Worm (Caenorhabditis elegans): Measurements from ENCODE around the gene srx-111.

Gene srx-111

DNA sequence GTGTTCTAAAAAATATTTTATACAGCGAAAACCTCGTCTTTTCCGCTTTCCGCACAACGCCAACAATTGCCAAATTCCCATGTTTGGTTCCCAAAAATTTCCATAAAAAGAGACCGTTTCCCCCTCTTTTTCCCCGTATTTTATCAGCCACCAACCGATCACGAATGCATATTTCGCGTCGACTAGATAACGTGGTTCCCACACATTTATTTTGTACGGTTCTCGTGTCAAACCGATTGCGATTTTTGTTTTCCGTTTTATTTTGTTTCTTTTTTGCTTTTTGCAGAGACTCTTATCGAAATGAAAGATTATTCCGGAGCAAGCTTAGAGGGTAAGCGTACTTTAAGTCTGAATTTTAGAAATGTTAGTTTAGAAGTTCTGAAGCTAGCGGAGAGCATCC is 36.6 kb upstream of the srx-111 start, which contains the start of gene C46E10.3:
Gene C46E10.3, plus strand, starts transcription at position 301 of the 400 bp plus-strand sequence.
- no peak for TF ChIP-seq lin-13 (GFP tag; optimal IDR thresholded peaks at IDR 0.05)
- TF ChIP-seq ztf-1 (GFP tag; conservative IDR thresholded peaks at IDR 0.05), result no peak

DNA sequence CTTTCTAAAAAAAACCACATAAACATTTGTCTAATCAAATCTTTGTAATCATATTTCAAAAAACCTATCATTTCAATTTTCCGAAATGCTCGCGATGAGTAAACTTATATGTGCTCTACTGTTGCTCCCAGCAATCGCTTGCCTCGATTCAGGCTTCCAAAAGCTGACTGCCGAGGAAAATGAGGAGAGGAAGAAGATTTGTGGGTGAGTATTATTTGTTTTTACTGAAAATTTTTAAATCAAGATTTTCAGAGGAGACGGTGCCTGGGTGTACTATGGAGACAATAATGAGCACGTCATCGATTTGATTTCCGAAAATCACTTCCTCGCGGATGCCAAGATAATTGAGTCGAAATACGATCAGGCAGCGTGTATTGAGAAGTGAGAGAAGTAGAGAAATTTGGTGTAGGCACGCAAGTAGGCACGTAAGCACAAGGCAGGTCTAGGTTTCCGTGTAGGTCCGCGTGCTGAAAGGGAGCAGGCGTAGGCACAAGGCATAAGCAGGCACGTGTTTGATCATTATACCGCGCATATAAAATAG is 33.4 kb upstream of the srx-111 start, which contains the start of gene C46E10.1:
Gene C46E10.1, plus strand, starts transcription at position 51 of the 541 bp plus-strand sequence.
- no peak for TF ChIP-seq lin-13 (GFP tag; optimal IDR thresholded peaks at IDR 0.05)
- TF ChIP-seq Y55F3AM.14 (GFP tag; optimal IDR thresholded peaks at IDR 0.05), result no peak
- no peak for TF ChIP-seq nhr-21 (tag; optimal IDR thresholded peaks at IDR 0.05)
- no peak for TF ChIP-seq ama-1 (optimal IDR thresholded peaks at IDR 0.05)
- no peak for TF ChIP-seq aly-2 (tag; optimal IDR thresholded peaks at IDR 0.05)
- TF ChIP-seq ZK546.5 (tag; optimal IDR thresholded peaks at IDR 0.05), result no peak
- TF ChIP-seq elt-3 (tag; optimal IDR thresholded peaks at IDR 0.05), result no peak
- TF ChIP-seq nhr-237 (tag; optimal IDR thresholded peaks at IDR 0.05), result no peak

DNA sequence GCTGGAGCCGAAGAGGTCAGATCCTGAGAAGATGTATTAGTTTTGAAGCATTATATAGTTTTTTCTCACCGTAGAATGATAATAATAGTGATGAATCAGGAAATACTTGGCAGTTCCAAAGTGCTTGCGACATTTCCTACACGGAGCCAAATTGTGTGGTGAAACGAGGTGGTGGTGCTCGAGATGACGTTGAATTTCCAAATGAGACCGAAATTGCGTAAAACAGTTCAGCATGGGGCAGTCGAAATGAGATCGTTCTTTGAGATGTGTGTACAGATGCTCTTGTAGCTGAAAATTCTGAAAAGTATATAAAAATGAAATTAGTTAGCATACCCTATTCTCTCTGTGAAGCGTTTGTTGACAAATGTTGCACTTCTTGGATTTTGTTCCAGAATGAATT is 29.6 kb upstream of the srx-111 start, which contains the start of gene C46E10.8:
Gene C46E10.8, minus strand, starts transcription at position 101 of the 400 bp plus-strand sequence.
- TF ChIP-seq gmeb-1 (tag; optimal IDR thresholded peaks at IDR 0.05), result no peak
- no peak for TF ChIP-seq mdl-1 (tag; optimal IDR thresholded peaks at IDR 0.05)
- no peak for TF ChIP-seq C34F6.9 (tag; optimal IDR thresholded peaks at IDR 0.05)
- TF ChIP-seq nhr-6 (tag; optimal IDR thresholded peaks at IDR 0.05), result no peak
- TF ChIP-seq snpc-4 (tag; optimal IDR thresholded peaks at IDR 0.05), result no peak
- no peak for TF ChIP-seq nhr-237 (tag; optimal IDR thresholded peaks at IDR 0.05)
- TF ChIP-seq lin-11 (tag; optimal IDR thresholded peaks at IDR 0.05), result no peak
- TF ChIP-seq unc-62 (GFP tag; optimal IDR thresholded peaks at IDR 0.05), result no peak
- TF ChIP-seq sma-3 (GFP tag; optimal IDR thresholded peaks at IDR 0.05), result no peak
- no peak for TF ChIP-seq Y55F3AM.14 (GFP tag; optimal IDR thresholded peaks at IDR 0.05)
- no peak for TF ChIP-seq sem-4 (tag; optimal IDR thresholded peaks at IDR 0.05)
- no peak for TF ChIP-seq ceh-16 (tag; optimal IDR thresholded peaks at IDR 0.05)
- TF ChIP-seq ZK546.5 (tag; optimal IDR thresholded peaks at IDR 0.05), result no peak
- no peak for TF ChIP-seq ceh-82 (tag; optimal IDR thresholded peaks at IDR 0.05)

DNA sequence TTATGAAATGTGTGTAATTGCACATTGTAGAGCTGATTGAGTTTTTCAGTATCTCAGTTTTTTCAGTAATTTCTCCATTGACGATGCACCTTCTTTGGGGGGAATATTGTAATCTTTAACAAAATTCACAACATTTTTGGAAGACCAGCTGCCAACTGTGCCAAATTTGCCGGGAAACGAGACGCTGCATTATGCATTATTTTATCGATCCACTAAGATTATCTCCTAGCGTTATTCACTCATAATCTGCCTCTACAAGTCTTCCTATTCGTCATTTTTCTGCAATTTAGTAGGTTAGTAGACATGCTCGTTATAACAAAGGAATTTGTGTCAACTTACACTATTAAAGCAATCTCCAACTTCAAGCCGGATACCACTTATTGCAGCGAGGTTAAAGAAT is 25.9 kb upstream of the srx-111 start, which contains the start of the genes sdz-12 and bath-31:
Gene sdz-12, minus strand, starts transcription at position 101 of the 400 bp plus-strand sequence.
Gene bath-31, plus strand, starts transcription at position 251 of the 400 bp plus-strand sequence.
- no peak for TF ChIP-seq skn-1 (tag; optimal IDR thresholded peaks at IDR 0.05)
- TF ChIP-seq ceh-16 (tag; optimal IDR thresholded peaks at IDR 0.05), result no peak
- TF ChIP-seq nhr-237 (tag; optimal IDR thresholded peaks at IDR 0.05), result no peak
- TF ChIP-seq elt-3 (tag; optimal IDR thresholded peaks at IDR 0.05), result no peak
- TF ChIP-seq sma-3 (GFP tag; optimal IDR thresholded peaks at IDR 0.05), result no peak
- TF ChIP-seq ama-1 (optimal IDR thresholded peaks at IDR 0.05), result no peak
- TF ChIP-seq egl-27 (tag; optimal IDR thresholded peaks at IDR 0.05), result no peak
- no peak for TF ChIP-seq sma-9 (GFP tag; optimal IDR thresholded peaks at IDR 0.05)
- no peak for TF ChIP-seq sma-9 (tag; optimal IDR thresholded peaks at IDR 0.05)
- TF ChIP-seq sem-4 (tag; optimal IDR thresholded peaks at IDR 0.05), result no peak

DNA sequence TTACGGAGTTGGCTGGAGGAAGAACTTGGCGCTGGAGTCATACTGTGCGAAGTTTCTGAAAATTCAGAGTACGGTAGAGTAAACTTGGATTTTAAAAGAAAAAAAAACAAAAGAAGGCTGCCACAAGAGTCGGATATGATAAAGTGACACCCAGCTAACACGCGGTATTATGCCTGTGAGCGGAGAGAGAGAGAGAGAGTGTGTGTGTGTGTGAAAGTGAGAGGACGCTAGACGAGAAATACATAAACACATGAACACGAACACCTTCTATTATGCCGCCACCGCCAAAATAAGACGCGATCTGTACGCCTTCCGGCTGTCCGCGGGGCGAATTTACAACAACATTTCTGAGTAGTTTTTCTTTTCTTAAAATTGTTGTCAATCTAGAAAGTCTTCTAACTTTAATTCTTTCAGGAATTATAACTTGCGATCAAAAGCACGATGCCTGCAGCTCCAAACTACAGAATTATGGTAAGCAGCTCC is 20.7 kb upstream of the srx-111 start, which contains the start of gene F12E12.6:
Gene F12E12.6, minus strand, starts transcription at position 51 of the 483 bp plus-strand sequence.
- TF ChIP-seq R02D3.7 (tag; optimal IDR thresholded peaks at IDR 0.05), result no peak
- no peak for TF ChIP-seq nhr-25 (tag; optimal IDR thresholded peaks at IDR 0.05)
- no peak for TF ChIP-seq lsy-2 (tag; optimal IDR thresholded peaks at IDR 0.05)
- no peak for TF ChIP-seq alr-1 (tag; optimal IDR thresholded peaks at IDR 0.05)
- TF ChIP-seq ceh-82 (tag; optimal IDR thresholded peaks at IDR 0.05), result no peak
- no peak for TF ChIP-seq fos-1 (tag; optimal IDR thresholded peaks at IDR 0.05)
- no peak for TF ChIP-seq nhr-6 (tag; optimal IDR thresholded peaks at IDR 0.05)
- no peak for TF ChIP-seq elt-3 (tag; optimal IDR thresholded peaks at IDR 0.05)
- no peak for TF ChIP-seq egl-27 (tag; optimal IDR thresholded peaks at IDR 0.05)
- no peak for TF ChIP-seq nhr-11 (tag; optimal IDR thresholded peaks at IDR 0.05)
- no peak for TF ChIP-seq mab-5 (tag; optimal IDR thresholded peaks at IDR 0.05)
- no peak for TF ChIP-seq peb-1 (tag; optimal IDR thresholded peaks at IDR 0.05)
- no peak for TF ChIP-seq nhr-237 (tag; optimal IDR thresholded peaks at IDR 0.05)
- no peak for TF ChIP-seq lin-13 (GFP tag; optimal IDR thresholded peaks at IDR 0.05)
- TF ChIP-seq unc-62 (GFP tag; optimal IDR thresholded peaks at IDR 0.05), result no peak

Data from whole organism, L2 larva.